Fruit fly (Drosophila melanogaster): ENCODE data around the gene CG7218.

CG7218 gene

DNA sequence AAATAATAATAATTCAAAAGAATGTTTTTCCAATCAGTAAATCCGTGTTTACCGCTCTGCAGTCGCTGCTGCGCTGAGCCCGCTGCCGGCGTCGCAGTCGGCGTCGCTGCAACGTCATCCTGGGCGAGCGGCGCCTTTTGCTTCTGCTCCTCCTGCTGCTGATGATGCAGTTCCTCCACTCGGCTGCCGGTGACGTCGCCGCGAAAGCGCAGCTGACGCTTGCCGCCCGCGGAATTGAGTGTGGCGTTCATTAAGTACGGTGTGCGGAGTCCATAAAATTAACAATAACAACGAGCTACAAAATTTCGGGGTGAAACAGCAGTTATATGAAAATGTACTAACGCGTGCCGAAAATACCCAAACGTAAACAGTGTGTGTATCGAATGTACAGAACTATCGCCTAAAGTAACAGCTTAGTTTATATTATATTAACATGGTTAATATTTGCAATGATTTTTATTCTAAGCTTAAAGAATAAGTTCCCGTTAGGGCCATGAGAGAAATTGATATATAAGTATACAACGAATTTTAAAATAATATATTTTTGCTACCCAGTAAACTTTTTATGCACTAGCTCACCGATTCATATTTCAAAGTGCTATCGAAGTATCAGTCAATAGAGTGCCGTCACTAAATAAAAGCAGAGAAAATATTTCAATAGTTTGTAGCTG lies at the start of gene CG7218, which contains the start of gene Cbp20 (continued):
- TF ChIP-seq CG12769 (tag; optimal IDR thresholded peaks at IDR 0.05): peak; percentile 69
- peak; percentile 52 for TF ChIP-seq Camta (GFP tag; optimal IDR thresholded peaks at IDR 0.05)
- no peak for TF ChIP-seq disco-r (GFP tag; optimal IDR thresholded peaks at IDR 0.05)
- peak; percentile 76 for TF ChIP-seq Max (GFP tag; optimal IDR thresholded peaks at IDR 0.05)
- peak; percentile 76 for TF ChIP-seq Hr3 (GFP tag; optimal IDR thresholded peaks at IDR 0.05)
- TF ChIP-seq lbe (GFP tag; optimal IDR thresholded peaks at IDR 0.05): peak; percentile 38
- peak; percentile 63 for TF ChIP-seq caup (GFP tag; optimal IDR thresholded peaks at IDR 0.05; ENCODE audit: severe bottlenecking)
- TF ChIP-seq Nf-YC (tag; optimal IDR thresholded peaks at IDR 0.05): peak; percentile 68
- TF ChIP-seq run (tag; optimal IDR thresholded peaks at IDR 0.05): no peak
- TF ChIP-seq CG10321 (GFP tag; IDR thresholded peaks at IDR 0.05): 0 out of 2 replicates have a peak, but pooled peaks have one; percentile 33
- no peak for TF ChIP-seq Dfd (GFP tag; optimal IDR thresholded peaks at IDR 0.05)
- peak; percentile 69 for TF ChIP-seq pzg (GFP tag; optimal IDR thresholded peaks at IDR 0.05)
- peak; percentile 74 for TF ChIP-seq NfI (GFP tag; optimal IDR thresholded peaks at IDR 0.05)
- TF ChIP-seq dati (GFP tag; IDR thresholded peaks at IDR 0.05): 0 out of 2 replicates have a peak, but pooled peaks have one; percentile 26
- peak; percentile 24 for TF ChIP-seq CG12219 (GFP tag; optimal IDR thresholded peaks at IDR 0.05)
- peak; percentile 76 for TF ChIP-seq sug (tag; optimal IDR thresholded peaks at IDR 0.05)
- no peak for TF ChIP-seq wor (GFP tag; IDR thresholded peaks at IDR 0.05)
- peak; percentile 49 for TF ChIP-seq tap (tag; optimal IDR thresholded peaks at IDR 0.05)
- TF ChIP-seq Deaf1 (tag; optimal IDR thresholded peaks at IDR 0.05): peak; percentile 47
- peak; percentile 84 for TF ChIP-seq ken (GFP tag; IDR thresholded peaks at IDR 0.05)
- peak; percentile 64 for TF ChIP-seq pho (GFP tag; optimal IDR thresholded peaks at IDR 0.05)
- no peak for TF ChIP-seq CG3726 (GFP tag; IDR thresholded peaks at IDR 0.05)
- TF ChIP-seq ranshi (GFP tag; IDR thresholded peaks at IDR 0.05): peak; percentile 78
- TF ChIP-seq Gsc (GFP tag; IDR thresholded peaks at IDR 0.05): no peak
- TF ChIP-seq h (optimal IDR thresholded peaks at IDR 0.05): no peak
- peak; percentile 83 for TF ChIP-seq CG30403 (GFP tag; optimal IDR thresholded peaks at IDR 0.05)
- TF ChIP-seq gsb-n (tag; optimal IDR thresholded peaks at IDR 0.05): peak; percentile 20
- TF ChIP-seq CG3838 (GFP tag; optimal IDR thresholded peaks at IDR 0.05): peak; percentile 11
- TF ChIP-seq CG8290 (GFP tag; optimal IDR thresholded peaks at IDR 0.05): peak; percentile 56
- peak; percentile 52 to 79 for TF ChIP-seq CG8290 (tag; optimal IDR thresholded peaks at IDR 0.05)
- TF ChIP-seq Tbp (GFP tag; optimal IDR thresholded peaks at IDR 0.05): no peak
- TF ChIP-seq Dll (GFP tag; IDR thresholded peaks at IDR 0.05; ENCODE audit: partially characterized antibody): peak; percentile 96
- TF ChIP-seq pnt (GFP tag; optimal IDR thresholded peaks at IDR 0.05): peak; percentile 21
- TF ChIP-seq Eip74EF (GFP tag; optimal IDR thresholded peaks at IDR 0.05): no peak
- no peak for TF ChIP-seq odd (GFP tag; optimal IDR thresholded peaks at IDR 0.05)
- peak; percentile 21 for TF ChIP-seq CG7928 (GFP tag; optimal IDR thresholded peaks at IDR 0.05)
- peak; percentile 43 for TF ChIP-seq tup (GFP tag; optimal IDR thresholded peaks at IDR 0.05)
- peak; percentile 51 for TF ChIP-seq Atf3 (GFP tag; optimal IDR thresholded peaks at IDR 0.05)
- TF ChIP-seq ap (GFP tag; IDR thresholded peaks at IDR 0.05): no peak
- TF ChIP-seq CG17385 (GFP tag; optimal IDR thresholded peaks at IDR 0.05): peak; percentile 60
- TF ChIP-seq CG2875 (GFP tag; optimal IDR thresholded peaks at IDR 0.05): no peak
- TF ChIP-seq CG6272 (GFP tag; IDR thresholded peaks at IDR 0.05): peak; percentile 66
- no peak for TF ChIP-seq CG10274 (GFP tag; optimal IDR thresholded peaks at IDR 0.05)
- no peak for TF ChIP-seq trh (GFP tag; optimal IDR thresholded peaks at IDR 0.05)
- TF ChIP-seq Drgx (GFP tag; IDR thresholded peaks at IDR 0.05): peak; percentile 55
- peak; percentile 47 for TF ChIP-seq CG16863 (GFP tag; optimal IDR thresholded peaks at IDR 0.05)
- peak; percentile 64 for TF ChIP-seq phol (tag; optimal IDR thresholded peaks at IDR 0.05)
- peak; percentile 71 for TF ChIP-seq CG4424 (GFP tag; optimal IDR thresholded peaks at IDR 0.05)
- peak; percentile 74 for TF ChIP-seq CG2712 (tag; optimal IDR thresholded peaks at IDR 0.05)
- no peak for TF ChIP-seq z (GFP tag; IDR thresholded peaks at IDR 0.05)
- 0 out of 2 replicates have a peak, but pooled peaks have one; percentile 23 for TF ChIP-seq CG5953 (GFP tag; IDR thresholded peaks at IDR 0.05)

Measured in whole organism, embryonic.